Worm (Caenorhabditis elegans) whole organism, dauer: ENCODE data around the gene gem-1.

Experiments used
- unc-62 ChIP-seq: sonication (generic microtip); optimal IDR thresholded peaks from 2 replicates; lab custom pipeline; 2017; ENCODE audit warnings: missing biosample characterization, missing genetic modification reagents, missing genetic modification characterization

The gem-1 gene

ce11 chrX:13376851-13377250 is at the start of gene gem-1, which contains the start of gene C49F8.14:
Gene gem-1 (minus strand): TSS chrX:13376992.
Gene C49F8.14 (minus strand): TSS chrX:13376949.
- TF ChIP-seq unc-62 = no peak

- TF ChIP-seq unc-62 = no peak
Measured at ce11 chrX:13423340-13423739, 46.5 kb upstream of the gem-1 start, which contains the start of gene fkh-3. Gene fkh-3 (minus strand): TSS chrX:13423440.

- TF ChIP-seq unc-62 = no peak
Measured at ce11 chrX:13421068-13421467, 44.3 kb upstream of the gem-1 start.

- TF ChIP-seq unc-62 = no peak
Measured at ce11 chrX:13419884-13420339, 43.1 kb upstream of the gem-1 start, which contains the start of gene C29F7.3. Gene C29F7.3 (minus strand): TSS chrX:13419934.

- TF ChIP-seq unc-62 = no peak
Measured at ce11 chrX:13417479-13417878, 40.7 kb upstream of the gem-1 start.

- TF ChIP-seq unc-62 = no peak
Measured at ce11 chrX:13415722-13416121, 38.9 kb upstream of the gem-1 start, which contains the start of gene C29F7.2. Gene C29F7.2 (plus strand): TSS chrX:13416078.

ce11 chrX:13414974-13415373 is 38.2 kb upstream of the gem-1 start:
- no peak for TF ChIP-seq unc-62

- no peak for TF ChIP-seq unc-62
Measured at ce11 chrX:13412307-13412706, 35.5 kb upstream of the gem-1 start.

- no peak for TF ChIP-seq unc-62
Measured at ce11 chrX:13411306-13411705, 34.5 kb upstream of the gem-1 start.

ce11 chrX:13409543-13409942 is 32.8 kb upstream of the gem-1 start, which contains the start of the genes cyp-13B1 and C29F7.1:
Gene cyp-13B1 (minus strand): TSS chrX:13409643.
Gene C29F7.1 (plus strand): TSS chrX:13409936.
- no peak for TF ChIP-seq unc-62

- TF ChIP-seq unc-62 = no peak
Measured at ce11 chrX:13401783-13402182, 25.0 kb upstream of the gem-1 start, which contains the start of gene F02C12.1. Gene F02C12.1 (plus strand): TSS chrX:13402083.

- no peak for TF ChIP-seq unc-62
Measured at ce11 chrX:13401311-13401710, 24.5 kb upstream of the gem-1 start.

- TF ChIP-seq unc-62 = no peak
Measured at ce11 chrX:13399221-13399620, 22.4 kb upstream of the gem-1 start, which contains the start of gene F02C12.2. Gene F02C12.2 (minus strand): TSS chrX:13399321.

ce11 chrX:13396550-13397023 is 19.8 kb upstream of the gem-1 start, which contains the start of gene F02C12.3:
Gene F02C12.3 (plus strand): TSS chrX:13396973.
- no peak for TF ChIP-seq unc-62

- no peak for TF ChIP-seq unc-62
Measured at ce11 chrX:13394971-13395370, 18.2 kb upstream of the gem-1 start, which contains the start of gene irld-2. Gene irld-2 (minus strand): TSS chrX:13395071.

ce11 chrX:13388829-13389228 is 12.0 kb upstream of the gem-1 start:
- no peak for TF ChIP-seq unc-62

- no peak for TF ChIP-seq unc-62
Measured at ce11 chrX:13387497-13387953, 10.7 kb upstream of the gem-1 start, which contains the start of gene C49F8.3. Gene C49F8.3 (minus strand): TSS chrX:13387547.

ce11 chrX:13384743-13385142 is 8.0 kb upstream of the gem-1 start:
- no peak for TF ChIP-seq unc-62
